Fruit fly (Drosophila melanogaster) whole organism, embryonic: Measurements from ENCODE around the gene CG13024.

Experiments
- BEAF-32 ChIP-seq: fragments of 200-800 bp; sonication (Bioruptor generic); optimal IDR thresholded peaks from 3 replicates; lab custom pipeline; 2017; ENCODE audit warnings: missing biosample characterization, missing genetic modification characterization, mild to moderate bottlenecking, moderate library complexity, missing genetic modification reagents
- CG12299 ChIP-seq: fragments of 200-800 bp; sonication (Bioruptor generic); optimal IDR thresholded peaks from 2 replicates; lab custom pipeline; 2018; ENCODE audit warnings: missing biosample characterization, mild to moderate bottlenecking, missing genetic modification characterization
- CG13287 ChIP-seq: fragments of 200-800 bp; sonication (Bioruptor generic); IDR thresholded peaks from 2 replicates; pipeline ENCODE4 v1.3.6; 2022; ENCODE audit warnings: missing biosample characterization, missing genetic modification characterization; ENCODE audit not compliant: partially characterized antibody
- CG14710 ChIP-seq: fragments of 200-800 bp; sonication (Bioruptor generic); optimal IDR thresholded peaks from 3 replicates; lab custom pipeline; 2019; ENCODE audit warnings: missing biosample characterization, mild to moderate bottlenecking, missing genetic modification characterization, moderate library complexity
- CG15269 ChIP-seq: fragments of 200-800 bp; sonication (Bioruptor generic); optimal IDR thresholded peaks from 2 replicates; lab custom pipeline; 2018; ENCODE audit warnings: missing biosample characterization, mild to moderate bottlenecking, missing genetic modification characterization, moderate library complexity
- CG15514 ChIP-seq: fragments of 200-800 bp; sonication (Bioruptor generic); optimal IDR thresholded peaks from 3 replicates; lab custom pipeline; 2017; ENCODE audit warnings: missing biosample characterization, missing genetic modification characterization, mild to moderate bottlenecking, moderate library complexity, missing genetic modification reagents
- CG1603 ChIP-seq: fragments of 200-800 bp; sonication (Bioruptor generic); optimal IDR thresholded peaks from 2 replicates; lab custom pipeline; 2019; ENCODE audit warnings: missing biosample characterization, mild to moderate bottlenecking, missing genetic modification characterization, moderate library complexity
- CG17912 ChIP-seq: fragments of 200-800 bp; sonication (Bioruptor generic); optimal IDR thresholded peaks from 2 replicates; lab custom pipeline; 2018; ENCODE audit warnings: missing biosample characterization, mild to moderate bottlenecking, missing genetic modification characterization
- CG2116 ChIP-seq: fragments of 200-800 bp; sonication (Bioruptor generic); optimal IDR thresholded peaks from 3 replicates; lab custom pipeline; 2018; ENCODE audit warnings: missing biosample characterization, mild to moderate bottlenecking, missing genetic modification characterization
- CG2129 ChIP-seq: fragments of 200-800 bp; sonication (Bioruptor generic); IDR thresholded peaks from 2 replicates; pipeline ENCODE4 v1.3.6; 2022; ENCODE audit warnings: missing biosample characterization, missing genetic modification characterization; ENCODE audit not compliant: partially characterized antibody
- CG31441 ChIP-seq: fragments of 200-800 bp; sonication (Bioruptor generic); IDR thresholded peaks from 2 replicates; pipeline ENCODE4 v1.3.6; 2022; ENCODE audit warnings: missing biosample characterization, missing genetic modification characterization
- CG34422 ChIP-seq: fragments of 200-800 bp; sonication (Bioruptor generic); IDR thresholded peaks from 3 replicates; pipeline ENCODE4 v1.3.6; 2022; ENCODE audit warnings: missing biosample characterization, missing genetic modification characterization
- CG3847 ChIP-seq: fragments of 200-800 bp; sonication (Bioruptor generic); IDR thresholded peaks from 2 replicates; pipeline ENCODE4 v1.3.6; 2022; ENCODE audit warnings: missing biosample characterization, missing genetic modification characterization
- CG3995 ChIP-seq: fragments of 200-800 bp; sonication (Bioruptor generic); optimal IDR thresholded peaks from 3 replicates; lab custom pipeline; 2016; ENCODE audit warnings: missing biosample characterization, missing genetic modification characterization
- CG4360 ChIP-seq: fragments of 200-800 bp; sonication (Bioruptor generic); IDR thresholded peaks from 2 replicates; pipeline ENCODE4 v1.3.6; 2022; ENCODE audit warnings: missing biosample characterization, missing genetic modification characterization
- CG4617 ChIP-seq: fragments of 200-800 bp; sonication (Bioruptor generic); optimal IDR thresholded peaks from 3 replicates; lab custom pipeline; 2016; ENCODE audit warnings: missing biosample characterization, missing genetic modification characterization, borderline replicate concordance
- CG7556 ChIP-seq: fragments of 200-800 bp; sonication (Bioruptor generic); optimal IDR thresholded peaks from 2 replicates; lab custom pipeline; 2017; ENCODE audit warnings: missing biosample characterization, mild to moderate bottlenecking, missing genetic modification characterization
- Dp ChIP-seq: fragments of 200-800 bp; sonication (Bioruptor generic); optimal IDR thresholded peaks from 2 replicates; lab custom pipeline; 2018; ENCODE audit warnings: missing biosample characterization, mild to moderate bottlenecking, missing genetic modification characterization, moderate library complexity
- E2f1 ChIP-seq: fragments of 200-800 bp; sonication (Bioruptor generic); IDR thresholded peaks from 2 replicates; pipeline ENCODE4 v1.3.6; 2022; ENCODE audit warnings: missing biosample characterization, missing genetic modification characterization
- E2f2 ChIP-seq: fragments of 200-800 bp; sonication (Bioruptor generic); IDR thresholded peaks from 2 replicates; pipeline ENCODE4 v1.3.6; 2022; ENCODE audit warnings: missing biosample characterization, missing genetic modification characterization
- Ets97D ChIP-seq: fragments of 200-800 bp; sonication (Bioruptor generic); optimal IDR thresholded peaks from 3 replicates; lab custom pipeline; 2016; ENCODE audit warnings: missing biosample characterization, missing genetic modification characterization
- HHEX ChIP-seq: fragments of 200-800 bp; sonication (Bioruptor generic); optimal IDR thresholded peaks from 3 replicates; lab custom pipeline; 2017; ENCODE audit warnings: missing biosample characterization, mild to moderate bottlenecking, missing genetic modification characterization, missing genetic modification reagents
- HmgZ ChIP-seq: fragments of 200-800 bp; sonication (Bioruptor generic); optimal IDR thresholded peaks from 2 replicates; lab custom pipeline; 2018; ENCODE audit warnings: missing biosample characterization, mild to moderate bottlenecking, missing genetic modification characterization
- Hr78 ChIP-seq, 2 experiments: fragments of 200-800 bp in 1 of 2; fragments of >200 bp in 1 of 2; sonication (Bioruptor generic) in 1 of 2; optimal IDR thresholded peaks; 2 replicates each; lab custom pipeline; 2017 to 2019; ENCODE audit warnings: missing biosample characterization in 2 of 2, missing genetic modification characterization in 2 of 2, mild to moderate bottlenecking in 1 of 2, moderate library complexity in 1 of 2
- Lhr ChIP-seq: fragments of 200-800 bp; sonication (Bioruptor generic); optimal IDR thresholded peaks from 3 replicates; lab custom pipeline; 2017; ENCODE audit warnings: mild to moderate bottlenecking, missing biosample characterization, missing genetic modification reagents, missing genetic modification characterization
- MBD-R2 ChIP-seq: fragments of 200-800 bp; sonication (Bioruptor generic); IDR thresholded peaks from 2 replicates; pipeline ENCODE4 v1.3.6; 2022; ENCODE audit warnings: missing biosample characterization, missing genetic modification characterization
- MESR4 ChIP-seq: fragments of 200-800 bp; sonication (Bioruptor generic); optimal IDR thresholded peaks from 2 replicates; lab custom pipeline; 2018; ENCODE audit warnings: missing biosample characterization, mild to moderate bottlenecking, missing genetic modification characterization, moderate library complexity
- Med ChIP-seq: fragments of 200-800 bp; sonication (Bioruptor generic); peaks from one replicate; lab custom pipeline; 2016; ENCODE audit warnings: missing biosample characterization, missing genetic modification characterization, mild to moderate bottlenecking, inconsistent platforms, moderate library complexity
- Pdp1 ChIP-seq, 2 experiments: fragments of 200-800 bp; sonication (Bioruptor generic); optimal IDR thresholded peaks; 3 replicates each; lab custom pipeline; 2016; ENCODE audit warnings: missing biosample characterization in 2 of 2, missing genetic modification characterization in 2 of 2, mild to moderate bottlenecking in 1 of 2, moderate library complexity in 1 of 2
- Rfx ChIP-seq: fragments of 200-800 bp; sonication (Bioruptor generic); IDR thresholded peaks from 2 replicates; pipeline ENCODE4 v1.3.6; 2022; ENCODE audit warnings: missing biosample characterization, missing genetic modification characterization
- Sin3A ChIP-seq: fragments of >200 bp; optimal IDR thresholded peaks from 2 replicates; lab custom pipeline; 2018
- Sry-δ ChIP-seq: fragments of 200-800 bp; sonication (Bioruptor generic); optimal IDR thresholded peaks from 2 replicates; lab custom pipeline; 2016; ENCODE audit warnings: missing biosample characterization, missing genetic modification characterization
- YL-1 ChIP-seq: fragments of 200-800 bp; sonication (Bioruptor generic); optimal IDR thresholded peaks from 3 replicates; lab custom pipeline; 2017; ENCODE audit warnings: missing biosample characterization, mild to moderate bottlenecking, missing genetic modification characterization
- cas ChIP-seq: fragments of 200-800 bp; sonication (Bioruptor generic); IDR thresholded peaks from 2 replicates; pipeline ENCODE4 v1.3.6; 2022; ENCODE audit warnings: missing biosample characterization, missing genetic modification characterization
- crp ChIP-seq, 2 experiments: fragments of 200-800 bp; sonication (Bioruptor generic); optimal IDR thresholded peaks; 2 replicates in 1 of 2; 3 replicates in 1 of 2; lab custom pipeline; 2017; ENCODE audit warnings: missing biosample characterization in 2 of 2, missing genetic modification characterization in 2 of 2, mild to moderate bottlenecking in 1 of 2, moderate library complexity in 1 of 2
- ems ChIP-seq: fragments of 200-800 bp; sonication (Bioruptor generic); optimal IDR thresholded peaks from 3 replicates; lab custom pipeline; 2016; ENCODE audit warnings: missing biosample characterization, missing genetic modification characterization
- ewg ChIP-seq: fragments of 200-800 bp; sonication (Bioruptor generic); optimal IDR thresholded peaks from 3 replicates; lab custom pipeline; 2017; ENCODE audit warnings: mild to moderate bottlenecking, missing biosample characterization, missing genetic modification reagents, missing genetic modification characterization
- hb ChIP-seq: fragments of 200-800 bp; sonication (Bioruptor generic); IDR thresholded peaks from 3 replicates; pipeline ENCODE4 v1.3.6; 2022; ENCODE audit warnings: missing biosample characterization, missing genetic modification characterization; ENCODE audit not compliant: partially characterized antibody
- hbn ChIP-seq: fragments of 200-800 bp; sonication (Bioruptor generic); IDR thresholded peaks from 2 replicates; pipeline ENCODE4 v1.3.6; 2022; ENCODE audit warnings: missing biosample characterization, missing genetic modification characterization; ENCODE audit not compliant: partially characterized antibody
- lilli ChIP-seq: fragments of 200-800 bp; sonication (Bioruptor generic); optimal IDR thresholded peaks from 3 replicates; lab custom pipeline; 2016; ENCODE audit warnings: missing biosample characterization, missing genetic modification characterization
- phol ChIP-seq: fragments of 200-800 bp; sonication (Bioruptor generic); optimal IDR thresholded peaks from 3 replicates; lab custom pipeline; 2018; ENCODE audit warnings: missing biosample characterization, mild to moderate bottlenecking, missing genetic modification characterization, moderate library complexity
- pzg ChIP-seq: fragments of 200-800 bp; sonication (Bioruptor generic); optimal IDR thresholded peaks from 3 replicates; lab custom pipeline; 2018; ENCODE audit warnings: missing biosample characterization, mild to moderate bottlenecking, missing genetic modification characterization, moderate library complexity
- ranshi ChIP-seq: fragments of 200-800 bp; sonication (Bioruptor generic); IDR thresholded peaks from 2 replicates; pipeline ENCODE4 v1.3.6; 2022; ENCODE audit warnings: missing biosample characterization, missing genetic modification characterization
- stwl ChIP-seq: fragments of 200-800 bp; sonication (Bioruptor generic); optimal IDR thresholded peaks from 3 replicates; lab custom pipeline; 2018; ENCODE audit warnings: missing biosample characterization, mild to moderate bottlenecking, missing genetic modification characterization, moderate library complexity
- trem ChIP-seq: fragments of 200-800 bp; optimal IDR thresholded peaks from 3 replicates; lab custom pipeline; 2019; ENCODE audit warnings: missing biosample characterization, mild to moderate bottlenecking, missing genetic modification characterization, moderate library complexity
- wor ChIP-seq: fragments of 200-800 bp; sonication (Bioruptor generic); IDR thresholded peaks from 2 replicates; pipeline ENCODE4 v1.3.6; 2022; ENCODE audit warnings: missing biosample characterization, missing genetic modification characterization

The CG13024 gene

DNA sequence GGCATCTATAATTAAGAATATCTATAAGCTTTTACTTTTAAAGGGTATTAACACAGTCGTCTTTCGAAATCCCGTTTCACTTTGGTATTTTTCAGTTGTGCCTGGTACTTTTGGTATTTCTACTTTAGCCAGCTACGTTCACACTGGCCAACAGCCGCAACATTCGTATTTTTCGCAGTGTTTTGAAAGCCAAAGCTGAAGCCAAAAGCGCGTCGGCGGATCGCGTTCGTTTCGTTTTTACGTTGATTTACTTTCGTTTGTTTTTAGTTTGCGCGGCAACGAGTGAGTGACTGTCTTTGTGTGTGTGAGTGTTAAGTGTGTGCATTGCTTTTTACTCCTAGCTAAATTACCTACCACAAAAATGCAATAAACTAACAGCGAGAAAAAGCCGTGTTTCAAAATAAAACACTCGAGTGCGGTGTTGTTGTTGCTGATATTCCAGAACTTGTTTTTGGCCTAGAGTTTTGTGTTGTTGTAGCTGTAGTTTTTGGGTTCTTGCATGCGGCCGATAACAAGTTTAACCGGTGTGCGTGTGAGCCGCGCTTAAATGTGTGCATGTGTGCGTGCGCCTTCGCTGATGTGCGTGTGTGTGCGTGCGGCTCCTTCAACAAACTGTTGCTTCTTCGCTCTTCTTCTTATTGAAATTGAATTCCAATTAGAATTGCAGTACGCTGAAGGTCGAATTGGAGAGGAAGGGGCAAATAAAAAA is 36.4 kb upstream of the CG13024 start, which contains the start of gene Lmpt (continued):
- TF ChIP-seq cas (no peak), Hr78 (GFP tag; optimal IDR thresholded peaks at IDR 0.05; lab: Kevin White, UChicago) (peak in 1 of 2 experiments; percentile 38), ewg (GFP tag; lab: Kevin White, UChicago) (no peak), wor (GFP tag; lab: Robert Waterston, UW) (no peak), CG12299 (tag; lab: Kevin White, UChicago) (no peak), CG2129 (GFP tag; lab: Robert Waterston, UW) (no peak), CG31441 (GFP tag; lab: Robert Waterston, UW) (peak; percentile 28; the same call in 1 of the 2 replicates), CG13287 (GFP tag; lab: Robert Waterston, UW) (peak; percentile 3), crp (GFP tag; optimal IDR thresholded peaks at IDR 0.05; lab: Kevin White, UChicago) (no peak)

DNA sequence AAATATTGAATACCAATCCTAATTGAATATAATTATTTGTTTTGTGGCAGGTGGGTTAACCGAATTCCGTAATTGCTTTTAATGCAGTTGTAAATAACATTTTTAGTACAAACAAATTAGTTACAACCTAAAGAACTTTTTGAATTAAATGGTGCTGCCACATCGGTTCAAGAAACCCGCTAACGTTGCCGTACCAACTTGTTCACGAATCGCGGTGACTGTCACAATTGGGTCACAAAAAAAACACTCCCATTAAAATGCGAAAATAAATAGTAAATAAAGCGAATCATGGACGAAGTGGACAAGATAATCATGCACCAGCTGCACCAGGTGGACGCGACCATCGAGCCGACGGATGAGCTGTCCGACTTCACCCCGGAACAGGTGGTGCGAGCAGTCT is 34.1 kb upstream of the CG13024 start, which contains the start of gene CG9951:
Gene CG9951, plus strand, starts transcription at position 207 of the 400 bp plus-strand sequence.
- TF ChIP-seq Lhr (GFP tag; lab: Kevin White, UChicago), result peak; percentile 2
- no peak for TF ChIP-seq CG15269
- peak; percentile 37 for TF ChIP-seq Ets97D
- peak; percentile 9 for TF ChIP-seq ems (GFP tag; lab: Kevin White, UChicago)
- peak; percentile 12 for TF ChIP-seq YL-1 (GFP tag; lab: Kevin White, UChicago)
- TF ChIP-seq Sin3A (lab: Kevin White, UChicago), result peak; percentile 10
- TF ChIP-seq CG15514, result peak; percentile 17
- peak; percentile 78 for TF ChIP-seq stwl (tag; lab: Kevin White, UChicago)
- TF ChIP-seq CG17912 (GFP tag; lab: Kevin White, UChicago), result no peak
- peak; percentile 43; the same call in 1 of the 2 replicates for TF ChIP-seq CG3847 (GFP tag; lab: Robert Waterston, UW)
- TF ChIP-seq hb (GFP tag; lab: Robert Waterston, UW), result no peak
- peak; percentile 84 for TF ChIP-seq MBD-R2 (GFP tag; lab: Robert Waterston, UW)
- TF ChIP-seq trem (tag; lab: Kevin White, UChicago), result peak; percentile 22
- TF ChIP-seq CG2116 (GFP tag; lab: Kevin White, UChicago), result peak; percentile 43
- TF ChIP-seq CG4617 (GFP tag; lab: Kevin White, UChicago), result peak; percentile 65
- peak; percentile 47 for TF ChIP-seq CG1603 (tag; lab: Kevin White, UChicago)
- TF ChIP-seq CG34422 (GFP tag; lab: Robert Waterston, UW), result peak; percentile 20; the same call in 1 of the 3 replicates
- TF ChIP-seq CG14710 (tag; lab: Kevin White, UChicago), result peak; percentile 37
- no peak for TF ChIP-seq ranshi (GFP tag; lab: Robert Waterston, UW)
- TF ChIP-seq E2f1 (GFP tag; lab: Robert Waterston, UW), result no peak
- peak; percentile 16; the same call in 1 of the 2 replicates for TF ChIP-seq CG4360 (GFP tag; lab: Robert Waterston, UW)
- TF ChIP-seq phol, result peak; percentile 19
- TF ChIP-seq hbn, result peak; percentile 41; the same call in 1 of the 2 replicates
- no peak for TF ChIP-seq Rfx (GFP tag; lab: Robert Waterston, UW)
- peak; percentile 76 for TF ChIP-seq pzg (GFP tag; lab: Kevin White, UChicago)
- TF ChIP-seq HmgZ, result peak; percentile 5
- TF ChIP-seq HHEX (GFP tag; lab: Kevin White, UChicago), result no peak
- peak; percentile 84 for TF ChIP-seq MESR4 (GFP tag; lab: Kevin White, UChicago)
- peak; percentile 69 for TF ChIP-seq Med (GFP tag; lab: Kevin White, UChicago)
- no peak for TF ChIP-seq CG7556 (GFP tag; lab: Kevin White, UChicago)
- TF ChIP-seq lilli, result no peak
- peak; percentile 91 for TF ChIP-seq E2f2 (GFP tag; lab: Robert Waterston, UW)
- TF ChIP-seq BEAF-32 (GFP tag; lab: Kevin White, UChicago), result peak; percentile 10
- TF ChIP-seq CG3995 (GFP tag; lab: Kevin White, UChicago), result peak; percentile 50
- TF ChIP-seq Sry-δ (GFP tag; lab: Kevin White, UChicago), result peak; percentile 13
- TF ChIP-seq Dp (GFP tag; lab: Kevin White, UChicago), result peak; percentile 94
- TF ChIP-seq Pdp1 (GFP tag; optimal IDR thresholded peaks at IDR 0.05; lab: Kevin White, UChicago), result peak in 1 of 2 experiments; percentile 25
